Worm (Caenorhabditis elegans): ENCODE data around the gene nhr-264.

The nhr-264 gene

DNA sequence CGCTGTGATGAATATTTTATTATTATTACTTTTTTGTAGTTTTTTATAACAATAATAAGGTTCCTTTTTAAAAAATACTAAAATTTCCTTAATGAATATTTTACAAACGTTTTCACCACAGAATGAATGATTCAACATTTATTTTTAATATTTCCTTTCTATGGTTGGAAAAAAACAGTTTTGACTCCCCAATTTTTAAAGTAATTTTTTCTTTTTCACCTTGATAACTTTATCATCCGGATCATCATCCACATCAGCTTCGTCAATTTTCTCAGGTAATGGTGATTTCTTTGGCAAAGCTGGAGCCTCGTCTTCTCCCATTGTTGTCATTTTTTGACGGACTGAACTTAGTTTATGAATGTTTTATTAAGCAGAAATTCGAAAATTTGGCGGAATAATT is 50.1 kb downstream of the nhr-264 start, which contains the start of gene rab-28:
TSS of gene rab-28 (minus strand) at position 343 of the 400 bp plus-strand sequence.
- TF ChIP-seq alr-1 (tag; optimal IDR thresholded peaks at IDR 0.05): no peak

All from whole organism, L2 larva.